In the genomic region with DNA sequence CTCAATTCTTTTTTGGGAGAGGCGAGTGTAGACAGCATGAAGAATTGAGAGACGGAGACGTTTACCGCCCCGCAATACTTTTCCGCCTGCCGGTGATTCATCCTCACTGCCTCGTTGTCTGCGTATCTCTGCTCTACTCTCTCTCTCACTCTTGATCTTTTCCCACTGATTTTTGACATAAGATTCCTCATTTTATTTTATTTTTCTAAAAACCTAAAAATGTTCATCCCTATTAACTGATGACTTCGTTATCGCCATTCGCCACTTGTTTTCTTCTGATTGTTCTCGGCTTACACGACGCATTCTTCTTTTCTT, we compare ENCODE assay signal across 2 worm cellular contexts.
A peak's percentile ranks its signal among the peaks of the same experiment; 100 is the strongest.
TF ChIP-seq lines count a peak whose summit lies in the region.

No protein-coding gene starts in this region.

TF ChIP-seq in whole organism, L1 larva, 84 proteins besides CTCF, POLR2A, EP300 and RAD21 (continued from another document):
- TF ChIP-seq ama-1 (optimal IDR thresholded peaks at IDR 0.05; lab: Kevin White, UChicago), result no peak
- TF ChIP-seq jun-1 (tag; optimal IDR thresholded peaks at IDR 0.05; lab: Kevin White, UChicago), result peak; percentile 38
- TF ChIP-seq alr-1 (tag; optimal IDR thresholded peaks at IDR 0.05; lab: Kevin White, UChicago; ENCODE audit: borderline replicate concordance), result no peak
- TF ChIP-seq fos-1 (tag; optimal IDR thresholded peaks at IDR 0.05; lab: Kevin White, UChicago), result peak; percentile 94
- no peak for TF ChIP-seq hpl-2 (GFP tag; optimal IDR thresholded peaks at IDR 0.05; lab: Kevin White, UChicago)
- no peak for TF ChIP-seq elt-3 (tag; optimal IDR thresholded peaks at IDR 0.05; lab: Kevin White, UChicago)
- no peak for TF ChIP-seq ceh-90 (tag; optimal IDR thresholded peaks at IDR 0.05; lab: Kevin White, UChicago)
- TF ChIP-seq grh-1 (GFP tag; IDR thresholded peaks at IDR 0.05; lab: Robert Waterston, UW), result no peak
- TF ChIP-seq unc-86 (tag; optimal IDR thresholded peaks at IDR 0.05; lab: Kevin White, UChicago), result no peak
- TF ChIP-seq efl-1 (optimal IDR thresholded peaks at IDR 0.05; lab: Kevin White, UChicago), result peak; percentile 14 to 27
- no peak for TF ChIP-seq efl-1 (GFP tag; optimal IDR thresholded peaks at IDR 0.05 in 1 of 2; lab: Kevin White, UChicago)
- peak in 1 of 3 experiments; percentile 29 for TF ChIP-seq ceh-82 (tag; optimal IDR thresholded peaks at IDR 0.05; lab: Kevin White, UChicago)
- peak; percentile 10 for TF ChIP-seq snu-23 (GFP tag; optimal IDR thresholded peaks at IDR 0.05; lab: Kevin White, UChicago)
- TF ChIP-seq mdl-1 (tag; optimal IDR thresholded peaks at IDR 0.05; lab: Kevin White, UChicago), result no peak
- peak; percentile 25 for TF ChIP-seq mep-1 (tag; optimal IDR thresholded peaks at IDR 0.05; lab: Kevin White, UChicago)
- TF ChIP-seq nhr-76 (tag; optimal IDR thresholded peaks at IDR 0.05; lab: Kevin White, UChicago), result no peak
- no peak for TF ChIP-seq nhr-19 (GFP tag; conservative IDR thresholded peaks at IDR 0.05; lab: Robert Waterston, UW)
- TF ChIP-seq lin-15B (tag; optimal IDR thresholded peaks at IDR 0.05; lab: Kevin White, UChicago), result no peak
- no peak for TF ChIP-seq lir-3 (tag; optimal IDR thresholded peaks at IDR 0.05; lab: Kevin White, UChicago; ENCODE audit: poor library complexity)
- no peak for TF ChIP-seq hlh-4 (tag; optimal IDR thresholded peaks at IDR 0.05; lab: Kevin White, UChicago)

TF ChIP-seq in whole organism, L4 larva, 104 proteins besides CTCF, POLR2A, EP300 and RAD21 (continued from another document):
- TF ChIP-seq daf-16 (GFP tag; optimal IDR thresholded peaks at IDR 0.05; lab: Kevin White, UChicago) (no peak), daf-16 (tag; optimal IDR thresholded peaks at IDR 0.05; lab: Kevin White, UChicago) (no peak), ceh-62 (tag; optimal IDR thresholded peaks at IDR 0.05; lab: Kevin White, UChicago) (no peak), cey-2 (tag; optimal IDR thresholded peaks at IDR 0.05; lab: Kevin White, UChicago; ENCODE audit: borderline replicate concordance, insufficient read depth) (no peak), D1046.2 (GFP tag; IDR thresholded peaks at IDR 0.05; lab: Robert Waterston, UW) (no peak), unc-62 (GFP tag; optimal IDR thresholded peaks at IDR 0.05 in 1 of 2; lab: Kevin White, UChicago) (no peak), unc-62 (tag; optimal IDR thresholded peaks at IDR 0.05; lab: Kevin White, UChicago) (no peak), F10B5.3 (tag; optimal IDR thresholded peaks at IDR 0.05; lab: Kevin White, UChicago) (no peak), nhr-41 (GFP tag; IDR thresholded peaks at IDR 0.05; lab: Robert Waterston, UW) (no peak), nhr-28 (tag; optimal IDR thresholded peaks at IDR 0.05; lab: Kevin White, UChicago) (no peak), daf-8 (GFP tag; IDR thresholded peaks at IDR 0.05; lab: Robert Waterston, UW) (no peak), arid-1 (GFP tag; conservative IDR thresholded peaks at IDR 0.05; lab: Robert Waterston, UW) (no peak), lin-1 (GFP tag; IDR thresholded peaks at IDR 0.05; lab: Robert Waterston, UW) (no peak), F49E8.2 (tag; optimal IDR thresholded peaks at IDR 0.05; lab: Kevin White, UChicago; ENCODE audit: borderline replicate concordance) (no peak), sdz-12 (GFP tag; optimal IDR thresholded peaks at IDR 0.05; lab: Kevin White, UChicago) (no peak), rbr-2 (tag; optimal IDR thresholded peaks at IDR 0.05; lab: Kevin White, UChicago) (peak; percentile 4), lim-7 (GFP tag; IDR thresholded peaks at IDR 0.05; lab: Robert Waterston, UW) (no peak), ctbp-1 (GFP tag; IDR thresholded peaks at IDR 0.05; lab: Robert Waterston, UW) (no peak), ZK546.5 (tag; optimal IDR thresholded peaks at IDR 0.05; lab: Kevin White, UChicago) (no peak), F26F4.8 (GFP tag; conservative IDR thresholded peaks at IDR 0.05; lab: Robert Waterston, UW) (no peak), F44E2.7 (GFP tag; IDR thresholded peaks at IDR 0.05; lab: Robert Waterston, UW) (no peak), dve-1 (tag; optimal IDR thresholded peaks at IDR 0.05; lab: Kevin White, UChicago; ENCODE audit: insufficient read depth) (peak; percentile 1), nhr-10 (tag; optimal IDR thresholded peaks at IDR 0.05; lab: Kevin White, UChicago) (no peak), ZK337.2 (GFP tag; IDR thresholded peaks at IDR 0.05; lab: Robert Waterston, UW) (no peak), nhr-111 (GFP tag; optimal IDR thresholded peaks at IDR 0.05; lab: Kevin White, UChicago) (no peak), madf-9 (GFP tag; conservative IDR thresholded peaks at IDR 0.05; lab: Robert Waterston, UW) (0 out of 2 replicates have a peak, but pooled peaks have one; percentile 46), zfp-3 (GFP tag; conservative IDR thresholded peaks at IDR 0.05; lab: Robert Waterston, UW) (no peak), lin-29 (GFP tag; IDR thresholded peaks at IDR 0.05; lab: Robert Waterston, UW) (no peak), nhr-102 (tag; optimal IDR thresholded peaks at IDR 0.05; lab: Kevin White, UChicago) (no peak), nhr-48 (tag; optimal IDR thresholded peaks at IDR 0.05; lab: Kevin White, UChicago) (no peak), set-16 (GFP tag; IDR thresholded peaks at IDR 0.05; lab: Robert Waterston, UW) (no peak), lin-13 (GFP tag; optimal IDR thresholded peaks at IDR 0.05; lab: Kevin White, UChicago) (no peak), aha-1 (tag; lab: Kevin White, UChicago) (no peak), saeg-2 (GFP tag; IDR thresholded peaks at IDR 0.05; lab: Robert Waterston, UW) (no peak), hlh-11 (tag; optimal IDR thresholded peaks at IDR 0.05; lab: Kevin White, UChicago) (no peak), egl-27 (tag; optimal IDR thresholded peaks at IDR 0.05; lab: Kevin White, UChicago) (no peak), lsy-2 (tag; optimal IDR thresholded peaks at IDR 0.05; lab: Kevin White, UChicago) (peak in 1 of 2 experiments; percentile 6), gei-8 (GFP tag; optimal IDR thresholded peaks at IDR 0.05; lab: Kevin White, UChicago) (no peak), pqm-1 (tag; optimal IDR thresholded peaks at IDR 0.05; lab: Kevin White, UChicago) (no peak), R02D3.7 (tag; optimal IDR thresholded peaks at IDR 0.05; lab: Kevin White, UChicago) (no peak), spr-1 (tag; optimal IDR thresholded peaks at IDR 0.05; lab: Kevin White, UChicago) (no peak), mep-1 (tag; optimal IDR thresholded peaks at IDR 0.05; lab: Kevin White, UChicago) (no peak), hlh-30 (tag; optimal IDR thresholded peaks at IDR 0.05; lab: Kevin White, UChicago; ENCODE audit: insufficient read depth) (no peak), vab-7 (GFP tag; IDR thresholded peaks at IDR 0.05; lab: Robert Waterston, UW) (no peak), Y75B8A.6 (GFP tag; IDR thresholded peaks at IDR 0.05; lab: Robert Waterston, UW) (no peak), fkh-10 (GFP tag; optimal IDR thresholded peaks at IDR 0.05; lab: Kevin White, UChicago) (no peak), duxl-1 (tag; optimal IDR thresholded peaks at IDR 0.05; lab: Kevin White, UChicago; ENCODE audit: poor library complexity) (no peak), F37D6.2 (tag; optimal IDR thresholded peaks at IDR 0.05; lab: Kevin White, UChicago) (no peak), Y48G9A.11 (GFP tag; IDR thresholded peaks at IDR 0.05; lab: Robert Waterston, UW) (no peak)
